Worm (Caenorhabditis elegans) whole organism, L4 larva: ENCODE measurements around the gene F20B6.9.
A peak's percentile ranks its signal among the peaks of the same experiment; 100 is the strongest.

ENCODE experiments used
- D1046.2 ChIP-seq: fragments of 200-800 bp; sonication (Bioruptor generic); IDR thresholded peaks from 2 replicates; pipeline ENCODE4 v1.3.6; 2022; ENCODE audit warnings: missing genetic modification characterization, missing compliant biosample characterization
- F10B5.3 ChIP-seq: sonication (generic microtip); optimal IDR thresholded peaks from 2 replicates; lab custom pipeline; 2016; ENCODE audit warnings: mild to moderate bottlenecking, missing genetic modification characterization, missing compliant biosample characterization
- F37D6.2 ChIP-seq: sonication (generic microtip); optimal IDR thresholded peaks from 2 replicates; lab custom pipeline; 2016; ENCODE audit warnings: mild to moderate bottlenecking, missing genetic modification characterization, missing compliant biosample characterization
- F49E8.2 ChIP-seq: sonication (generic microtip); optimal IDR thresholded peaks from 2 replicates; lab custom pipeline; 2016; ENCODE audit warnings: missing compliant biosample characterization, mild to moderate bottlenecking, missing genetic modification characterization, borderline replicate concordance
- T20F7.1 ChIP-seq: fragments of 200-800 bp; sonication (Bioruptor generic); optimal IDR thresholded peaks from 2 replicates; lab custom pipeline; 2018; ENCODE audit warnings: mild to moderate bottlenecking, missing genetic modification characterization, missing compliant biosample characterization
- Y5F2A.4 ChIP-seq: fragments of 200-800 bp; sonication (Bioruptor generic); optimal IDR thresholded peaks from 2 replicates; lab custom pipeline; 2018; ENCODE audit warnings: mild to moderate bottlenecking, missing genetic modification characterization, missing compliant biosample characterization
- ZK546.5 ChIP-seq, 2 experiments: sonication (generic microtip); optimal IDR thresholded peaks; 2 replicates each; lab custom pipeline; 2017; ENCODE audit warnings: missing biosample characterization in 2 of 2, missing genetic modification characterization in 2 of 2
- ama-1 ChIP-seq: fragments of 150-350 bp; optimal IDR thresholded peaks from 2 replicates; lab custom pipeline; 2014; ENCODE audit warnings: inconsistent platforms, mixed read lengths
- arid-1 ChIP-seq: fragments of 200-800 bp; sonication (Bioruptor generic); conservative IDR thresholded peaks from 2 replicates; pipeline ENCODE4 v1.3.6; 2022; ENCODE audit warnings: missing genetic modification reagents, missing genetic modification characterization, missing compliant biosample characterization
- ceh-20 ChIP-seq: fragments of 200-800 bp; sonication (Bioruptor generic); IDR thresholded peaks from 2 replicates; pipeline ENCODE4 v1.3.6; 2022; ENCODE audit warnings: missing genetic modification reagents, missing genetic modification characterization, missing compliant biosample characterization
- ceh-44 ChIP-seq: fragments of 200-800 bp; sonication (Bioruptor generic); IDR thresholded peaks from 2 replicates; pipeline ENCODE4 v1.3.6; 2022; ENCODE audit warnings: missing genetic modification reagents, missing genetic modification characterization, missing compliant biosample characterization
- ceh-62 ChIP-seq: sonication (generic microtip); optimal IDR thresholded peaks from 2 replicates; lab custom pipeline; 2017; ENCODE audit warnings: missing biosample characterization, missing genetic modification characterization
- ceh-82 ChIP-seq: sonication (generic microtip); optimal IDR thresholded peaks from 2 replicates; lab custom pipeline; 2017; ENCODE audit warnings: missing biosample characterization, missing genetic modification characterization
- ces-1 ChIP-seq: fragments of 150-350 bp; sonication (generic microtip); optimal IDR thresholded peaks from 4 replicates; lab custom pipeline; 2014; ENCODE audit warnings: missing biosample characterization, missing genetic modification reagents, missing genetic modification characterization
- daf-12 ChIP-seq: fragments of 150-350 bp; optimal IDR thresholded peaks from 2 replicates; lab custom pipeline; 2014; ENCODE audit warnings: missing biosample characterization, missing genetic modification reagents, missing genetic modification characterization
- daf-19 ChIP-seq: fragments of 200-800 bp; sonication (Bioruptor generic); conservative IDR thresholded peaks from 2 replicates; pipeline ENCODE4 v1.3.6; 2022; ENCODE audit warnings: missing genetic modification characterization, missing compliant biosample characterization
- dmd-6 ChIP-seq: fragments of 200-800 bp; sonication (Bioruptor generic); IDR thresholded peaks from 2 replicates; pipeline ENCODE4 v1.3.6; 2022; ENCODE audit warnings: missing genetic modification reagents, missing genetic modification characterization, missing compliant biosample characterization
- dmd-8 ChIP-seq: fragments of 200-800 bp; sonication (Bioruptor generic); IDR thresholded peaks from 2 replicates; pipeline ENCODE4 v1.3.6; 2022; ENCODE audit warnings: missing genetic modification characterization, missing compliant biosample characterization
- dpl-1 ChIP-seq: fragments of 150-350 bp; optimal IDR thresholded peaks from 2 replicates; lab custom pipeline; 2014; ENCODE audit warnings: missing biosample characterization, missing genetic modification reagents, missing genetic modification characterization
- duxl-1 ChIP-seq: sonication (generic microtip); optimal IDR thresholded peaks from 2 replicates; lab custom pipeline; 2016; ENCODE audit warnings: mild to moderate bottlenecking, missing genetic modification characterization, moderate library complexity, missing compliant biosample characterization; ENCODE audit not compliant: poor library complexity
- egl-43 ChIP-seq: fragments of 200-800 bp; sonication (Bioruptor generic); IDR thresholded peaks from 2 replicates; pipeline ENCODE4 v1.3.6; 2022; ENCODE audit warnings: missing genetic modification reagents, missing genetic modification characterization, missing compliant biosample characterization
- fos-1 ChIP-seq: fragments of 150-350 bp; optimal IDR thresholded peaks from 2 replicates; lab custom pipeline; 2014; ENCODE audit warnings: missing biosample characterization, missing genetic modification characterization
- hif-1 ChIP-seq, 2 experiments: sonication (generic microtip); optimal IDR thresholded peaks; 2 replicates each; lab custom pipeline; 2016 to 2017; ENCODE audit warnings: missing compliant biosample characterization in 2 of 2, missing genetic modification characterization in 2 of 2, missing genetic modification reagents in 2 of 2, missing genotype in 2 of 2, mild to moderate bottlenecking in 1 of 2
- hlh-11 ChIP-seq: fragments of 200-800 bp; sonication (Bioruptor generic); optimal IDR thresholded peaks from 2 replicates; lab custom pipeline; 2018; ENCODE audit warnings: mild to moderate bottlenecking, missing genetic modification characterization, missing compliant biosample characterization
- hlh-30 ChIP-seq: sonication (generic microtip); optimal IDR thresholded peaks from 2 replicates; lab custom pipeline; 2017; ENCODE audit warnings: antibody characterized with exemption, mild to moderate bottlenecking, missing genetic modification characterization, missing compliant biosample characterization; ENCODE audit not compliant: insufficient read depth
- hmg-1.1 ChIP-seq: fragments of 200-800 bp; sonication (Bioruptor generic); IDR thresholded peaks from 2 replicates; pipeline ENCODE4 v1.3.6; 2022; ENCODE audit warnings: missing genetic modification reagents, missing genetic modification characterization, missing compliant biosample characterization
- lin-29 ChIP-seq: fragments of 200-800 bp; sonication (Bioruptor generic); IDR thresholded peaks from 2 replicates; pipeline ENCODE4 v1.3.6; 2022; ENCODE audit warnings: missing genetic modification reagents, missing genetic modification characterization, missing compliant biosample characterization
- lin-39 ChIP-seq: fragments of 150-350 bp; optimal IDR thresholded peaks from 2 replicates; lab custom pipeline; 2014; ENCODE audit warnings: missing biosample characterization, missing genetic modification reagents, missing genetic modification characterization
- lsy-2 ChIP-seq, 2 experiments: fragments of 150-350 bp in 1 of 2; sonication (generic microtip) in 1 of 2; optimal IDR thresholded peaks; 2 replicates each; lab custom pipeline; 2014 to 2017; ENCODE audit warnings: missing biosample characterization in 2 of 2, missing genetic modification characterization in 2 of 2
- madf-5 ChIP-seq, 2 experiments: fragments of 200-800 bp; sonication (Bioruptor generic); IDR thresholded peaks; 2 replicates each; pipeline ENCODE4 v1.3.6; 2022; ENCODE audit warnings: missing compliant biosample characterization in 2 of 2, missing genetic modification characterization in 2 of 2
- mdl-1 ChIP-seq, 2 experiments: fragments of 150-350 bp in 1 of 2; sonication (generic microtip) in 1 of 2; optimal IDR thresholded peaks; 2 replicates each; lab custom pipeline; 2014 to 2017; ENCODE audit warnings: missing biosample characterization in 2 of 2, missing genetic modification characterization in 2 of 2
- mdt-29 ChIP-seq: fragments of 200-800 bp; sonication (Bioruptor generic); IDR thresholded peaks from 2 replicates; pipeline ENCODE4 v1.3.6; 2022; ENCODE audit warnings: missing genetic modification reagents, missing genetic modification characterization, missing compliant biosample characterization
- mxl-2 ChIP-seq: fragments of 200-800 bp; sonication (Bioruptor generic); conservative IDR thresholded peaks from 2 replicates; pipeline ENCODE4 v1.3.6; 2022; ENCODE audit warnings: missing genetic modification reagents, missing genetic modification characterization, missing compliant biosample characterization
- mxl-3 ChIP-seq: fragments of 200-800 bp; sonication (Bioruptor generic); optimal IDR thresholded peaks from 2 replicates; lab custom pipeline; 2018; ENCODE audit warnings: mild to moderate bottlenecking, missing genetic modification characterization, missing compliant biosample characterization
- nhr-28 ChIP-seq: fragments of 150-350 bp; optimal IDR thresholded peaks from 2 replicates; lab custom pipeline; 2014; ENCODE audit warnings: missing biosample characterization, missing genetic modification characterization
- nhr-41 ChIP-seq: fragments of 200-800 bp; sonication (Bioruptor generic); IDR thresholded peaks from 2 replicates; pipeline ENCODE4 v1.3.6; 2022; ENCODE audit warnings: missing genetic modification reagents, missing genetic modification characterization, missing compliant biosample characterization
- nhr-42 ChIP-seq: fragments of 200-800 bp; sonication (Bioruptor generic); IDR thresholded peaks from 2 replicates; pipeline ENCODE4 v1.3.6; 2022; ENCODE audit warnings: missing genetic modification characterization, missing compliant biosample characterization
- nhr-77 ChIP-seq: fragments of 150-350 bp; optimal IDR thresholded peaks from 2 replicates; lab custom pipeline; 2014; ENCODE audit warnings: missing biosample characterization, missing genetic modification characterization
- sdz-12 ChIP-seq: fragments of 200-800 bp; sonication (Bioruptor generic); optimal IDR thresholded peaks from 2 replicates; lab custom pipeline; 2018; ENCODE audit warnings: mild to moderate bottlenecking, missing genetic modification characterization, missing compliant biosample characterization
- set-16 ChIP-seq: fragments of 200-800 bp; sonication (Bioruptor generic); IDR thresholded peaks from 2 replicates; pipeline ENCODE4 v1.3.6; 2022; ENCODE audit warnings: missing genetic modification reagents, missing genetic modification characterization, missing compliant biosample characterization
- snpc-1.2 ChIP-seq: fragments of 200-800 bp; sonication (Bioruptor generic); IDR thresholded peaks from 2 replicates; pipeline ENCODE4 v1.3.6; 2022; ENCODE audit warnings: missing genetic modification reagents, missing genetic modification characterization, missing compliant biosample characterization
- snpc-4 ChIP-seq: fragments of 150-350 bp; optimal IDR thresholded peaks from 2 replicates; lab custom pipeline; 2014; ENCODE audit warnings: missing biosample characterization, missing genetic modification characterization
- tra-1 ChIP-seq: fragments of 200-800 bp; sonication (Bioruptor generic); IDR thresholded peaks from 2 replicates; pipeline ENCODE4 v1.3.6; 2022; ENCODE audit warnings: missing genetic modification reagents, missing genetic modification characterization, missing compliant biosample characterization
- unc-62 ChIP-seq, 3 experiments: fragments of 150-350 bp in 1 of 3; sonication (generic microtip); optimal IDR thresholded peaks in 2 of 3; peaks in 1 of 3; 1 replicate in 1 of 3; 2 replicates in 2 of 3; lab custom pipeline; 2014 to 2017; ENCODE audit warnings: missing biosample characterization in 3 of 3, missing genetic modification characterization in 3 of 3, missing genetic modification reagents in 3 of 3, missing genotype in 1 of 3
- vab-7 ChIP-seq: fragments of 200-800 bp; sonication (Bioruptor generic); IDR thresholded peaks from 2 replicates; pipeline ENCODE4 v1.3.6; 2022; ENCODE audit warnings: missing genetic modification reagents, missing genetic modification characterization, missing compliant biosample characterization
- zfp-2 ChIP-seq: sonication (generic microtip); optimal IDR thresholded peaks from 2 replicates; lab custom pipeline; 2016; ENCODE audit warnings: mild to moderate bottlenecking, missing genetic modification characterization, missing compliant biosample characterization
- ztf-11 ChIP-seq: fragments of 150-350 bp; optimal IDR thresholded peaks from 2 replicates; lab custom pipeline; 2014; ENCODE audit warnings: missing biosample characterization, missing genetic modification characterization
- ztf-7 ChIP-seq: fragments of 150-350 bp; optimal IDR thresholded peaks from 2 replicates; lab custom pipeline; 2014; ENCODE audit warnings: missing biosample characterization, missing genetic modification characterization

The F20B6.9 gene

ce11 chrX:4214643-4215042, 7.4 kb upstream of the F20B6.9 start (continued):
- TF ChIP-seq hif-1 (tag; optimal IDR thresholded peaks at IDR 0.05; lab: Kevin White, UChicago) (no peak), dpl-1 (GFP tag; lab: Kevin White, UChicago) (no peak), nhr-77 (tag; lab: Kevin White, UChicago) (no peak), daf-19 (GFP tag; lab: Robert Waterston, UW) (no peak), F10B5.3 (tag; lab: Kevin White, UChicago) (no peak), ceh-82 (no peak), snpc-4 (tag; lab: Kevin White, UChicago) (no peak), mxl-2 (GFP tag; lab: Robert Waterston, UW) (no peak)
- TF ChIP-seq, all 104 proteins: peak for 7

ce11 chrX:4209131-4209530, 1.8 kb upstream of the F20B6.9 start:
- TF ChIP-seq ZK546.5 (tag; optimal IDR thresholded peaks at IDR 0.05; lab: Kevin White, UChicago) (peak; percentile 40 to 81), lin-29 (peak; percentile 99), T20F7.1 (GFP tag; lab: Kevin White, UChicago) (peak; percentile 90), fos-1 (peak; percentile 99), nhr-42 (peak; percentile 100), hlh-11 (tag; lab: Kevin White, UChicago) (peak; percentile 98), zfp-2 (tag; lab: Kevin White, UChicago) (peak; percentile 89), nhr-41 (peak; percentile 88), set-16 (peak; percentile 61), D1046.2 (GFP tag; lab: Robert Waterston, UW) (peak; percentile 95), arid-1 (GFP tag; lab: Robert Waterston, UW) (peak; percentile 98), dmd-6 (GFP tag; lab: Robert Waterston, UW) (peak; percentile 99), F49E8.2 (tag; lab: Kevin White, UChicago) (peak; percentile 60), ama-1 (lab: Kevin White, UChicago) (no peak), dmd-8 (GFP tag; lab: Robert Waterston, UW) (peak; percentile 88), vab-7 (GFP tag; lab: Robert Waterston, UW) (peak; percentile 99), dpl-1 (GFP tag; lab: Kevin White, UChicago) (peak; percentile 77), ceh-44 (GFP tag; lab: Robert Waterston, UW) (peak; percentile 89), hmg-1.1 (GFP tag; lab: Robert Waterston, UW) (peak; percentile 100), mdl-1 (tag; optimal IDR thresholded peaks at IDR 0.05; lab: Kevin White, UChicago) (peak; percentile 93 to 97), ceh-20 (peak; percentile 98), sdz-12 (GFP tag; lab: Kevin White, UChicago) (peak; percentile 81), daf-12 (tag; lab: Kevin White, UChicago) (no peak), ceh-82 (peak; percentile 78), duxl-1 (tag; lab: Kevin White, UChicago) (peak; percentile 99), madf-5 (GFP tag; IDR thresholded peaks at IDR 0.05; lab: Robert Waterston, UW) (peak in 1 of 2 experiments; percentile 98; a peak in 2 of 4 replicates), lsy-2 (tag; optimal IDR thresholded peaks at IDR 0.05; lab: Kevin White, UChicago) (peak; percentile 97), snpc-1.2 (GFP tag; lab: Robert Waterston, UW) (peak; percentile 62; the same call in 1 of the 2 replicates), Y5F2A.4 (GFP tag; lab: Kevin White, UChicago) (peak; percentile 96), F37D6.2 (tag; lab: Kevin White, UChicago) (peak; percentile 99), mxl-3 (GFP tag; lab: Kevin White, UChicago) (peak; percentile 95), tra-1 (GFP tag; lab: Robert Waterston, UW) (peak; percentile 97), ztf-11 (tag; lab: Kevin White, UChicago) (peak; percentile 67), unc-62 (GFP tag; optimal IDR thresholded peaks at IDR 0.05 in 1 of 2; lab: Kevin White, UChicago) (peak; percentile 80 to 100), unc-62 (tag; optimal IDR thresholded peaks at IDR 0.05; lab: Kevin White, UChicago) (peak; percentile 41), lin-39 (peak; percentile 87), mdt-29 (GFP tag; lab: Robert Waterston, UW) (peak; percentile 96), egl-43 (GFP tag; lab: Robert Waterston, UW) (peak; percentile 100), nhr-28 (tag; lab: Kevin White, UChicago) (peak; percentile 95), ces-1 (GFP tag; lab: Kevin White, UChicago) (peak; percentile 94), nhr-77 (tag; lab: Kevin White, UChicago) (peak; percentile 99), hlh-30 (tag; lab: Kevin White, UChicago) (peak; percentile 96), ceh-62 (tag; lab: Kevin White, UChicago) (no peak), ztf-7 (tag; lab: Kevin White, UChicago) (peak; percentile 91)
